Worm (Caenorhabditis elegans): Measurements from ENCODE around the gene F21D9.11.
"Not testable (repeated sequence)": the region's sequence is repeated elsewhere in the genome, so short reads cannot be mapped to it uniquely, and the experiment has no call there.

The F21D9.11 gene

ce11 chrV:19257653-19258052 lies 5.7 kb downstream of the F21D9.11 start, which contains the start of gene F21D9.3:
TSS of gene F21D9.3 (minus strand) at chrV:19257753.
- TF ChIP-seq F13C5.2 (tag; optimal IDR thresholded peaks at IDR 0.05), result no peak
- no peak for TF ChIP-seq sea-1 (GFP tag; conservative IDR thresholded peaks at IDR 0.05)
- no peak for TF ChIP-seq ceh-13 (GFP tag; optimal IDR thresholded peaks at IDR 0.05)
- no peak for TF ChIP-seq tra-4 (tag; optimal IDR thresholded peaks at IDR 0.05)
- TF ChIP-seq scrt-1 (GFP tag; IDR thresholded peaks at IDR 0.05), result no peak
- no peak for TF ChIP-seq hnd-1 (tag; optimal IDR thresholded peaks at IDR 0.05)
- TF ChIP-seq ama-1 (optimal IDR thresholded peaks at IDR 0.05), result no peak
- no peak for TF ChIP-seq ceh-36 (tag; optimal IDR thresholded peaks at IDR 0.05)
- TF ChIP-seq flt-1 (GFP tag; IDR thresholded peaks at IDR 0.05), result no peak
- TF ChIP-seq pes-1 (GFP tag; IDR thresholded peaks at IDR 0.05), result no peak
- no peak for TF ChIP-seq hmbx-1 (tag; optimal IDR thresholded peaks at IDR 0.05)

- no peak for TF ChIP-seq hmg-4 (GFP tag; optimal IDR thresholded peaks at IDR 0.05)
- no peak for TF ChIP-seq ceh-13 (GFP tag; optimal IDR thresholded peaks at IDR 0.05)
- TF ChIP-seq tbx-37 (GFP tag; conservative IDR thresholded peaks at IDR 0.05), result no peak
- no peak for TF ChIP-seq hnd-1 (tag; optimal IDR thresholded peaks at IDR 0.05)
- no peak for TF ChIP-seq aly-1 (tag; optimal IDR thresholded peaks at IDR 0.05)
- TF ChIP-seq scrt-1 (GFP tag; IDR thresholded peaks at IDR 0.05), result no peak
Observed at ce11 chrV:19259403-19259802, 7.5 kb downstream of the F21D9.11 start.

- TF ChIP-seq B0310.2 (tag; optimal IDR thresholded peaks at IDR 0.05), result no peak
- TF ChIP-seq hmbx-1 (tag; optimal IDR thresholded peaks at IDR 0.05), result no peak
- TF ChIP-seq scrt-1 (GFP tag; IDR thresholded peaks at IDR 0.05), result no peak
- no peak for TF ChIP-seq hmg-4 (GFP tag; optimal IDR thresholded peaks at IDR 0.05)
- no peak for TF ChIP-seq tra-4 (tag; optimal IDR thresholded peaks at IDR 0.05)
- TF ChIP-seq tbx-37 (GFP tag; conservative IDR thresholded peaks at IDR 0.05), result no peak
- TF ChIP-seq ets-7 (tag; optimal IDR thresholded peaks at IDR 0.05), result no peak
- no peak for TF ChIP-seq F13C5.2 (tag; optimal IDR thresholded peaks at IDR 0.05)
- no peak for TF ChIP-seq ceh-13 (GFP tag; optimal IDR thresholded peaks at IDR 0.05)
- no peak for TF ChIP-seq tbx-11 (GFP tag; IDR thresholded peaks at IDR 0.05)
- TF ChIP-seq ceh-36 (tag; optimal IDR thresholded peaks at IDR 0.05), result no peak
- no peak for TF ChIP-seq sea-1 (GFP tag; conservative IDR thresholded peaks at IDR 0.05)
- no peak for TF ChIP-seq hnd-1 (tag; optimal IDR thresholded peaks at IDR 0.05)
- TF ChIP-seq flt-1 (GFP tag; IDR thresholded peaks at IDR 0.05), result no peak
- no peak for TF ChIP-seq aly-1 (tag; optimal IDR thresholded peaks at IDR 0.05)
- TF ChIP-seq ama-1 (optimal IDR thresholded peaks at IDR 0.05), result no peak
- no peak for TF ChIP-seq pes-1 (GFP tag; IDR thresholded peaks at IDR 0.05)
Observed at ce11 chrV:19260686-19261085, 8.7 kb downstream of the F21D9.11 start.

DNA sequence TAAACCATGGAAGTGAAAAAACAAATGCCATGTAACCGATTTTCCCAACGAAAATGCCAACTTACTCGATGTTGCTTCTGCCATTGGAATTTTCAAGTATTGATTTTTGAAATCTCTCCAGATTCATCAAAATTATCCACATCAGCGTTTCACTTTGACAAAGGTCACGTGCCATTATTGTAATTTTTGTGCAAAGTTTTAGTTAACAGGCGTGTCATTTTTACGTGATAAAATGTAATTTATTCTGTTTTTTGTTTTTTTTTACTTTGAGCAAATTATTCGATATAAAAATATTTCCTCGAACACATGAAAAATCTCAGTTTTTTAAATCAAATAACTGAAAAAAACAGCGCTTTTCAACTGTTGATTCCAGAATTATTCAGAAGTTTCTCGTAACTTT lies 10.4 kb downstream of the F21D9.11 start, which contains the start of gene F21D9.2:
Gene F21D9.2, minus strand, starts transcription at position 101 of the 400 bp plus-strand sequence.
- no peak for TF ChIP-seq sea-1 (GFP tag; conservative IDR thresholded peaks at IDR 0.05)
- TF ChIP-seq pes-1 (GFP tag; IDR thresholded peaks at IDR 0.05), result no peak
- no peak for TF ChIP-seq ceh-36 (tag; optimal IDR thresholded peaks at IDR 0.05)
- no peak for TF ChIP-seq B0310.2 (tag; optimal IDR thresholded peaks at IDR 0.05)
- no peak for TF ChIP-seq scrt-1 (GFP tag; IDR thresholded peaks at IDR 0.05)
- TF ChIP-seq ama-1 (optimal IDR thresholded peaks at IDR 0.05), result no peak
- TF ChIP-seq hmbx-1 (tag; optimal IDR thresholded peaks at IDR 0.05), result no peak

DNA sequence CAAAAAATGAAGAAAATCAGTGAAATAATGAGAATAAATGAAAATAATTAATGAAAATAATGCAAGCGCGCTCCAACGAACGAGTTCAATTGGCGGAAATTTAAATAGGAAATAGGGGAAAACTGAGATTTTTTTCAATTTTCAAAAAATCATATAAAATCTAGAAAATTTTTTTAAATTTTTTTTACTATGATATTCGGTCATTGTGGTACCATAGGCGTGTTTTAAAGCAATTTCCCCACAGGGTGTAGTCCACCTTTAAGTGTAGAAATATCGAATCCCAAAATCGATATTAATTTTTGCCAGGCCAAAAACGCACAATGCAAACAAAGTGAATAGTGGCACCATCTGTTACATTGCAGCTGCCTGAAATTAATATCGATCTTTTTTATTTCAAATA lies 12.2 kb downstream of the F21D9.11 start, which contains the start of gene F21D9.1:
Gene F21D9.1, plus strand, starts transcription at position 301 of the 400 bp plus-strand sequence.
- not testable (repeated sequence) for TF ChIP-seq B0310.2, ets-7, hnd-1 (tag; optimal IDR thresholded peaks at IDR 0.05)

DNA sequence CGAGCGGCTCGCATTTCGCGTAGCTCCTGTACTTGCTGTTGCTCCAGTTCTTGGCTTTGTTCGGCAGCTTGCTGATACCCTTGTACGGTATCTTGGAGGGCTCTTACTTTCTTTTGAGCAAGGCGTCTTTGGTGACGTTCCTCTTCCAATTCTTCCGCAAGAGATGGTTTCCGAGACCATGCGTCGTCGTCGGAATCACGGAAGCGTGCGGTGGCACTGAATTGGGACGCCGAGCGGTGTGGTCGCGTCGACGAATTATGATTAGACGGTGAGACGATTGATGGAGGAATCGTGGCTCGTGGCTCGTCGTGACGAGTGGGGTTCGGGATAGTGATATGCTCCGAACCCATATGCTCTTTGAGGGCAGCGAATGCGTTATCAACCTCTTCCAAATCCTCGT lies 24.4 kb downstream of the F21D9.11 start:
- TF ChIP-seq F13C5.2 (tag; optimal IDR thresholded peaks at IDR 0.05) (no peak), ets-7 (tag; optimal IDR thresholded peaks at IDR 0.05) (no peak), ceh-13 (GFP tag; optimal IDR thresholded peaks at IDR 0.05) (no peak), aly-1 (tag; optimal IDR thresholded peaks at IDR 0.05) (no peak), hnd-1 (tag; optimal IDR thresholded peaks at IDR 0.05) (no peak), ceh-36 (tag; optimal IDR thresholded peaks at IDR 0.05) (no peak), B0310.2 (tag; optimal IDR thresholded peaks at IDR 0.05) (no peak), hmg-4 (GFP tag; optimal IDR thresholded peaks at IDR 0.05) (no peak), tbx-37 (GFP tag; conservative IDR thresholded peaks at IDR 0.05) (no peak), scrt-1 (GFP tag; IDR thresholded peaks at IDR 0.05) (no peak), flt-1 (GFP tag; IDR thresholded peaks at IDR 0.05) (no peak), tra-4 (tag; optimal IDR thresholded peaks at IDR 0.05) (no peak), tbx-11 (GFP tag; IDR thresholded peaks at IDR 0.05) (no peak), ama-1 (optimal IDR thresholded peaks at IDR 0.05) (no peak), sea-1 (GFP tag; conservative IDR thresholded peaks at IDR 0.05) (no peak)

ce11 chrV:19278488-19278887 lies 26.5 kb downstream of the F21D9.11 start:
- TF ChIP-seq hmg-4 (GFP tag; optimal IDR thresholded peaks at IDR 0.05), result no peak
- no peak for TF ChIP-seq tra-4 (tag; optimal IDR thresholded peaks at IDR 0.05)
- no peak for TF ChIP-seq hmbx-1 (tag; optimal IDR thresholded peaks at IDR 0.05)
- no peak for TF ChIP-seq aly-1 (tag; optimal IDR thresholded peaks at IDR 0.05)
- TF ChIP-seq ets-7 (tag; optimal IDR thresholded peaks at IDR 0.05), result no peak
- TF ChIP-seq B0310.2 (tag; optimal IDR thresholded peaks at IDR 0.05), result no peak

DNA sequence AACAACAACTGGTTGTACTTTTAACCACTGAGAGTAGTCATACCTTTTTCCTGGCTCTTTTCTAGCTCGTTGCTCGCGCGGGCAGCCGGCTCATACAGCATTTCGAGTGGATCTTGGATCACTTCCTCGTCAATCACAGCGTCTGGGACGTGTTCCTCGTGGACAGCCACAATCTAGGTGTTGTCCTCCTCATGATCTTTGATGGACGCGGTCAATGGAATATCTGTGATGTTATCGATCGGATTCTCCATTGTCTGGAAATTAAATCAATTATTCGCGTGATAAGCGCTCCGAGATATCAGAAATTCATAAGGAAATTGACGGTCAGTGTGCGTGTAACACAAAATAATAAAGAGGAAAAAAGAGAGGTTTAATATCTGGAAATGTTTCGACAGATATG lies 27.9 kb downstream of the F21D9.11 start, which contains the start of gene F21D9.8:
Gene F21D9.8, minus strand, starts transcription at position 101 of the 400 bp plus-strand sequence.
- no peak for TF ChIP-seq ama-1 (optimal IDR thresholded peaks at IDR 0.05)
- TF ChIP-seq hmg-4 (GFP tag; optimal IDR thresholded peaks at IDR 0.05), result no peak
- no peak for TF ChIP-seq sea-1 (GFP tag; conservative IDR thresholded peaks at IDR 0.05)
- TF ChIP-seq tbx-11 (GFP tag; IDR thresholded peaks at IDR 0.05), result no peak
- no peak for TF ChIP-seq ceh-13 (GFP tag; optimal IDR thresholded peaks at IDR 0.05)
- no peak for TF ChIP-seq F13C5.2 (tag; optimal IDR thresholded peaks at IDR 0.05)
- TF ChIP-seq pes-1 (GFP tag; IDR thresholded peaks at IDR 0.05), result no peak
- TF ChIP-seq ets-7 (tag; optimal IDR thresholded peaks at IDR 0.05), result no peak
- TF ChIP-seq tra-4 (tag; optimal IDR thresholded peaks at IDR 0.05), result no peak
- no peak for TF ChIP-seq hmbx-1 (tag; optimal IDR thresholded peaks at IDR 0.05)
- no peak for TF ChIP-seq aly-1 (tag; optimal IDR thresholded peaks at IDR 0.05)
- no peak for TF ChIP-seq scrt-1 (GFP tag; IDR thresholded peaks at IDR 0.05)
- TF ChIP-seq flt-1 (GFP tag; IDR thresholded peaks at IDR 0.05), result no peak
- no peak for TF ChIP-seq hnd-1 (tag; optimal IDR thresholded peaks at IDR 0.05)
- no peak for TF ChIP-seq ceh-36 (tag; optimal IDR thresholded peaks at IDR 0.05)
- TF ChIP-seq B0310.2 (tag; optimal IDR thresholded peaks at IDR 0.05), result no peak
- no peak for TF ChIP-seq tbx-37 (GFP tag; conservative IDR thresholded peaks at IDR 0.05)

Measured in whole organism, early embryonic.